Fruit fly (Drosophila melanogaster): ENCODE measurements around the gene ssp3.

DNA sequence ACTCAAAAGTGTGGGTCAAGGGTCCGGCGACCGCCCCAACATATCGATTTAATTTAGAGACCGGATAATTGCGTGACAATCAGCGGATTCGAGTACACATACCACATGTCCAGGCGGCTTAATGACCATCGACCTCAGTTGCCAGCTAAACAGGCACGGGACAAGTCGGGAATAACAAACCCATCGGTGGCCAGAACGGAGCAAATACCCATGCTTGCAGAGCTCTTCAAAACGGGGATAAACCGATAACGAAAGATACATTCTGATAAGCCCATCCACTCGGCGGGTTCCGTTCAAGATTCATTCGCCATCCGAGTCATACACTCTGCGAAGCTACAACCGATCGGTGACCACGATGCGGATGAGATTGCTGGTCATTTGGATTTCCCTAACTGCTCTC is 47.0 kb upstream of the ssp3 start, which contains the start of gene CG15169:
- TF ChIP-seq psq (optimal IDR thresholded peaks at IDR 0.05) (no peak), Dll (optimal IDR thresholded peaks at IDR 0.05) (no peak), usp (GFP tag; optimal IDR thresholded peaks at IDR 0.05) (no peak), pan (optimal IDR thresholded peaks at IDR 0.05) (no peak)

Measured in whole organism.